Fruit fly (Drosophila melanogaster) whole organism, prepupa: ENCODE results near the gene CG15882.

Source experiments
- Blimp-1 ChIP-seq: fragments of 200-800 bp; sonication (Bioruptor generic); optimal IDR thresholded peaks from 3 replicates; lab custom pipeline; 2017; ENCODE audit warnings: missing biosample characterization, missing genetic modification characterization, mild to moderate bottlenecking, moderate library complexity, missing genetic modification reagents
- CG10631 ChIP-seq: fragments of 200-800 bp; sonication (Bioruptor generic); optimal IDR thresholded peaks from 2 replicates; lab custom pipeline; 2016; ENCODE audit warnings: missing biosample characterization, missing genetic modification characterization
- CG10669 ChIP-seq: fragments of 200-800 bp; sonication (Bioruptor generic); optimal IDR thresholded peaks from 3 replicates; lab custom pipeline; 2018; ENCODE audit warnings: missing biosample characterization, mild to moderate bottlenecking, missing genetic modification characterization, moderate library complexity
- CG11294 ChIP-seq: fragments of 200-800 bp; sonication (Bioruptor generic); IDR thresholded peaks from 2 replicates; pipeline ENCODE4 v1.3.6; 2022; ENCODE audit warnings: missing biosample characterization, missing genetic modification characterization
- CG11902 ChIP-seq: fragments of 200-800 bp; sonication (Bioruptor generic); optimal IDR thresholded peaks from 3 replicates; lab custom pipeline; 2016; ENCODE audit warnings: missing biosample characterization, missing genetic modification characterization
- CG15336 ChIP-seq: fragments of 200-800 bp; sonication (Bioruptor generic); IDR thresholded peaks from 2 replicates; pipeline ENCODE4 v1.3.6; 2022; ENCODE audit warnings: missing biosample characterization, missing genetic modification characterization
- CG16779 ChIP-seq: fragments of 200-800 bp; sonication (Bioruptor generic); optimal IDR thresholded peaks from 3 replicates; lab custom pipeline; 2017; ENCODE audit warnings: missing biosample characterization, mild to moderate bottlenecking, missing genetic modification characterization
- CG3032 ChIP-seq: fragments of 200-800 bp; optimal IDR thresholded peaks from 2 replicates; lab custom pipeline; 2019; ENCODE audit warnings: missing biosample characterization, mild to moderate bottlenecking, missing genetic modification characterization, moderate library complexity
- CG31627 ChIP-seq: fragments of 200-800 bp; sonication (Bioruptor generic); optimal IDR thresholded peaks from 3 replicates; lab custom pipeline; 2016; ENCODE audit warnings: missing biosample characterization, missing genetic modification characterization
- CG34406 ChIP-seq: fragments of 200-800 bp; sonication (Bioruptor generic); optimal IDR thresholded peaks from 3 replicates; lab custom pipeline; 2016; ENCODE audit warnings: missing biosample characterization, missing genetic modification characterization
- CG6163 ChIP-seq: fragments of 200-800 bp; sonication (Bioruptor generic); IDR thresholded peaks from 3 replicates; pipeline ENCODE4 v1.3.6; 2022; ENCODE audit warnings: missing biosample characterization, missing genetic modification characterization
- CG6808 ChIP-seq: fragments of 200-800 bp; sonication (Bioruptor generic); optimal IDR thresholded peaks from 3 replicates; lab custom pipeline; 2017; ENCODE audit warnings: missing biosample characterization, missing genetic modification characterization, mild to moderate bottlenecking, moderate library complexity, missing genetic modification reagents
- CG6854 ChIP-seq: fragments of 200-800 bp; sonication (Bioruptor generic); optimal IDR thresholded peaks from 2 replicates; lab custom pipeline; 2017; ENCODE audit warnings: missing biosample characterization, mild to moderate bottlenecking, missing genetic modification characterization
- CG7368 ChIP-seq: fragments of 200-800 bp; sonication (Bioruptor generic); optimal IDR thresholded peaks from 3 replicates; lab custom pipeline; 2016; ENCODE audit warnings: missing biosample characterization, missing genetic modification characterization
- CG8119 ChIP-seq: fragments of 200-800 bp; sonication (Bioruptor generic); IDR thresholded peaks from 3 replicates; pipeline ENCODE4 v1.3.6; 2022; ENCODE audit warnings: missing biosample characterization, missing genetic modification characterization
- CG8319 ChIP-seq: fragments of 200-800 bp; sonication (Bioruptor generic); optimal IDR thresholded peaks from 3 replicates; lab custom pipeline; 2016; ENCODE audit warnings: missing biosample characterization, missing genetic modification characterization
- CG8632 ChIP-seq: fragments of 200-800 bp; sonication (Bioruptor generic); optimal IDR thresholded peaks from 3 replicates; lab custom pipeline; 2016; ENCODE audit warnings: missing biosample characterization, missing genetic modification characterization
- Eip78C ChIP-seq: fragments of 200-800 bp; sonication (Bioruptor generic); peaks from one replicate; lab custom pipeline; 2016; ENCODE audit warnings: missing biosample characterization, missing genetic modification characterization
- Eip93F ChIP-seq: fragments of 200-800 bp; sonication (Bioruptor generic); optimal IDR thresholded peaks from 2 replicates; lab custom pipeline; 2016; ENCODE audit warnings: missing biosample characterization, mild to moderate bottlenecking, missing genetic modification characterization
- Ets96B ChIP-seq: fragments of 200-800 bp; optimal IDR thresholded peaks from 2 replicates; lab custom pipeline; 2019; ENCODE audit warnings: missing biosample characterization, mild to moderate bottlenecking, missing genetic modification characterization, moderate library complexity
- Gug ChIP-seq: fragments of 200-800 bp; sonication (Bioruptor generic); IDR thresholded peaks from 2 replicates; pipeline ENCODE4 v1.3.6; 2022; ENCODE audit warnings: missing biosample characterization, missing genetic modification characterization
- Hr39 ChIP-seq: fragments of 200-800 bp; sonication (Bioruptor generic); optimal IDR thresholded peaks from 2 replicates; lab custom pipeline; 2016; ENCODE audit warnings: missing biosample characterization, missing genetic modification characterization
- Hr4 ChIP-seq: fragments of 200-800 bp; sonication (Bioruptor generic); optimal IDR thresholded peaks from 3 replicates; lab custom pipeline; 2016; ENCODE audit warnings: missing biosample characterization, missing genetic modification characterization
- Lpt ChIP-seq: fragments of 200-800 bp; sonication (Bioruptor generic); optimal IDR thresholded peaks from 3 replicates; lab custom pipeline; 2016; ENCODE audit warnings: missing biosample characterization, missing genetic modification characterization
- Met ChIP-seq: fragments of 200-800 bp; sonication (Bioruptor generic); optimal IDR thresholded peaks from 3 replicates; lab custom pipeline; 2016; ENCODE audit warnings: missing biosample characterization, missing genetic modification characterization
- Sox102F ChIP-seq: fragments of 200-800 bp; sonication (Bioruptor generic); optimal IDR thresholded peaks from 2 replicates; lab custom pipeline; 2016; ENCODE audit warnings: missing biosample characterization, mild to moderate bottlenecking, missing genetic modification characterization
- Sox14 ChIP-seq: fragments of 200-800 bp; sonication (Bioruptor generic); optimal IDR thresholded peaks from 3 replicates; lab custom pipeline; 2016; ENCODE audit warnings: missing biosample characterization, missing genetic modification characterization
- Sox15 ChIP-seq: fragments of 200-800 bp; sonication (Bioruptor generic); optimal IDR thresholded peaks from 3 replicates; lab custom pipeline; 2016; ENCODE audit warnings: missing biosample characterization, missing genetic modification characterization
- achi ChIP-seq: fragments of 200-800 bp; sonication (Bioruptor generic); optimal IDR thresholded peaks from 3 replicates; lab custom pipeline; 2016; ENCODE audit warnings: missing biosample characterization, missing genetic modification characterization
- acj6 ChIP-seq: fragments of 200-800 bp; sonication (Bioruptor generic); optimal IDR thresholded peaks from 3 replicates; lab custom pipeline; 2016; ENCODE audit warnings: missing biosample characterization, missing genetic modification characterization
- dac ChIP-seq: fragments of 200-800 bp; sonication (Bioruptor generic); optimal IDR thresholded peaks from 2 replicates; lab custom pipeline; 2017; ENCODE audit warnings: missing biosample characterization, mild to moderate bottlenecking, missing genetic modification characterization
- dsx ChIP-seq: fragments of 200-800 bp; optimal IDR thresholded peaks from 3 replicates; lab custom pipeline; 2019; ENCODE audit warnings: missing biosample characterization, mild to moderate bottlenecking, missing genetic modification characterization, moderate library complexity; ENCODE audit not compliant: poor library complexity, severe bottlenecking
- eg ChIP-seq: fragments of 200-800 bp; sonication (Bioruptor generic); IDR thresholded peaks from 3 replicates; pipeline ENCODE4 v1.3.6; 2022; ENCODE audit warnings: missing biosample characterization, missing genetic modification characterization
- esn ChIP-seq: fragments of 200-800 bp; sonication (Bioruptor generic); optimal IDR thresholded peaks from 2 replicates; lab custom pipeline; 2016; ENCODE audit warnings: missing biosample characterization, mild to moderate bottlenecking, missing genetic modification characterization, moderate library complexity
- fd59A ChIP-seq: fragments of 200-800 bp; sonication (Bioruptor generic); optimal IDR thresholded peaks from 2 replicates; lab custom pipeline; 2017; ENCODE audit warnings: missing biosample characterization, mild to moderate bottlenecking, missing genetic modification characterization, missing genetic modification reagents
- fd85E ChIP-seq: fragments of 200-800 bp; sonication (Bioruptor generic); optimal IDR thresholded peaks from 3 replicates; lab custom pipeline; 2016; ENCODE audit warnings: missing biosample characterization, missing genetic modification characterization
- fkh ChIP-seq: fragments of 200-800 bp; sonication (Bioruptor generic); optimal IDR thresholded peaks from 3 replicates; lab custom pipeline; 2017; ENCODE audit warnings: missing biosample characterization, mild to moderate bottlenecking, missing genetic modification characterization, moderate library complexity
- lz ChIP-seq: fragments of 200-800 bp; sonication (Bioruptor generic); optimal IDR thresholded peaks from 3 replicates; lab custom pipeline; 2016; ENCODE audit warnings: missing biosample characterization, missing genetic modification characterization
- net ChIP-seq: fragments of 200-800 bp; sonication (Bioruptor generic); optimal IDR thresholded peaks from 3 replicates; lab custom pipeline; 2016; ENCODE audit warnings: missing biosample characterization, missing genetic modification characterization
- pdm3 ChIP-seq: fragments of 200-800 bp; sonication (Bioruptor generic); optimal IDR thresholded peaks from 3 replicates; lab custom pipeline; 2016; ENCODE audit warnings: missing biosample characterization, missing genetic modification characterization
- spab ChIP-seq: fragments of 200-800 bp; sonication (Bioruptor generic); optimal IDR thresholded peaks from 2 replicates; lab custom pipeline; 2017; ENCODE audit warnings: missing biosample characterization, mild to moderate bottlenecking, missing genetic modification characterization, missing genetic modification reagents
- ss ChIP-seq, 2 experiments: fragments of 200-800 bp; sonication (Bioruptor generic); optimal IDR thresholded peaks; 2 replicates in 1 of 2; 3 replicates in 1 of 2; lab custom pipeline; 2017 to 2018; ENCODE audit warnings: mild to moderate bottlenecking in 2 of 2, missing biosample characterization in 2 of 2, missing genetic modification characterization in 2 of 2, moderate library complexity in 1 of 2
- svp ChIP-seq: fragments of 200-800 bp; sonication (Bioruptor generic); peaks from one replicate; lab custom pipeline; 2016; ENCODE audit warnings: missing biosample characterization, missing genetic modification characterization
- vri ChIP-seq: fragments of 200-800 bp; sonication (Bioruptor generic); optimal IDR thresholded peaks from 3 replicates; lab custom pipeline; 2016; ENCODE audit warnings: missing biosample characterization, mild to moderate bottlenecking, missing genetic modification characterization

The CG15882 gene

DNA sequence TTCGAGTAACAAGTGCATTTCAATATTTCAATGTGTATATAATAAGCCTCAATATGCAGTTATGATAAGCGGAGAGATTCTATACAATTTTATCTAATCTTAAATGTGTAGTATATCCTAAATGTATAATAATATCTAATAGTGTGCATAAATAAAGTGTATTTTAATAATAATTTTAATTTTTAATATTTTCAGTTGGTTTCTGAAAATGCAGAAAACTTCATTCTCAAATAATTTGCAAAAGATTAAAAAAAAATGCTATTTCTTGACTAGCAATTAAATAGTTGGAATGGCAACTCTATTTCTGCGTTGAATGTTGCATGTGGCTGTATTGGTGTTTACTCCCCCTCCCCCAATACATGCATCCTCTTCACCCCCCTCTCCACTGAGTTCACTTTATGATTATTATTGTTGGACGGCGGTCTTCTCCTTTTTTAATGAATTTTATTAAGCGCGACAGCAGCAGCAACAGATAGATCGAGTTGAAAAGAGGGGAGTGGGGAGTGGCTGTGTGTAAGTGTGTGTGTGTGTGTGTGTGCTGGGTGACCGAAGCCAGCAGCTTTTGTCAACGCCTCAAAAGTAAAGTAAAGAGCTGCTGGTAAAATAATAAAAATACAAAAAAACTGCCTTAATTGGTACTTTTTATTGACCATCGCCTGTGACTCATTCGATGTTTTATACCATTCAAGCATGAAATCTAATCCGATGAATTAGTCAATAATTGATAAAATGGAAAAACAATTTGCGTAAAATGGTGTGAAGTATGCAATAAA, 36.6 kb upstream of the CG15882 start (continued):
- TF ChIP-seq pdm3 (GFP tag; lab: Kevin White, UChicago) (no peak), CG11294 (GFP tag; lab: Robert Waterston, UW) (no peak), spab (GFP tag; lab: Kevin White, UChicago) (peak; percentile 10), CG7368 (GFP tag; lab: Kevin White, UChicago) (no peak), CG6854 (GFP tag; lab: Kevin White, UChicago) (no peak), CG3032 (peak; percentile 49), fkh (GFP tag; lab: Kevin White, UChicago) (no peak), Sox14 (GFP tag; lab: Kevin White, UChicago) (no peak), dac (GFP tag; lab: Kevin White, UChicago) (no peak), CG10631 (GFP tag; lab: Kevin White, UChicago) (peak; percentile 8), CG10669 (GFP tag; lab: Kevin White, UChicago) (no peak), ss (GFP tag; optimal IDR thresholded peaks at IDR 0.05; lab: Kevin White, UChicago) (peak; percentile 58 to 65), net (GFP tag; lab: Kevin White, UChicago) (no peak), Eip93F (GFP tag; lab: Kevin White, UChicago) (no peak), CG6163 (GFP tag; lab: Robert Waterston, UW) (no peak), acj6 (GFP tag; lab: Kevin White, UChicago) (peak; percentile 20), CG8319 (GFP tag; lab: Kevin White, UChicago) (no peak), CG16779 (tag; lab: Kevin White, UChicago) (no peak), Eip78C (peak; percentile 85), esn (GFP tag; lab: Kevin White, UChicago) (peak; percentile 21), CG8119 (GFP tag; lab: Robert Waterston, UW) (peak; percentile 36; the same call in 1 of the 3 replicates), Met (GFP tag; lab: Kevin White, UChicago) (no peak), CG34406 (peak; percentile 8), Ets96B (tag; lab: Kevin White, UChicago) (peak; percentile 61), Hr4 (GFP tag; lab: Kevin White, UChicago) (no peak), Gug (no peak), dsx (peak; percentile 63)

DNA sequence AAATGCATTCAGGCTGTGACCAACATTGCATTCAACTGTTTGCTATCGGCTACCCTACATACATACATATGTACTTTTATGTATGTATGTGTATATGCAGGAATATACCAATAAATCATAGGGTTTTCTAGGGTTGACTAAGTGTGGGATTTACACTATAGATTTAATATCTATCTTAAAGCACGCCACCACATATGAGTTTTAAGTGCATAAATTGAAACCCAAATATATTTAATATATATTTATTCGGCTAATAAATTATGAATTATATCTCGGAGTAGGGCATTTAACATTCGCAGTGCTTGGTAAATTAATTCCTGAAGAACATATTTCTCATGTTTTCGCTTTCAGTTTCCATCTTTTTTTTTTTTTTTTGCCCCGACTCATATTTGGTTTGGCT, 35.8 kb upstream of the CG15882 start:
- TF ChIP-seq svp (GFP tag; lab: Kevin White, UChicago) (peak; percentile 51), Hr39 (GFP tag; lab: Kevin White, UChicago) (peak; percentile 56), CG15336 (GFP tag; lab: Robert Waterston, UW) (peak; percentile 59), CG11902 (GFP tag; lab: Kevin White, UChicago) (peak; percentile 44), eg (GFP tag; lab: Robert Waterston, UW) (0 out of 3 replicates have a peak, but pooled peaks have one; percentile 39), CG31627 (GFP tag; lab: Kevin White, UChicago) (peak; percentile 56), fd85E (GFP tag; lab: Kevin White, UChicago) (no peak), CG8119 (GFP tag; lab: Robert Waterston, UW) (peak; percentile 69), dac (GFP tag; lab: Kevin White, UChicago) (no peak), CG6808 (peak; percentile 41), CG3032 (peak; percentile 66), CG34406 (peak; percentile 73), CG6163 (GFP tag; lab: Robert Waterston, UW) (peak; percentile 51; the same call in 1 of the 3 replicates), Lpt (GFP tag; lab: Kevin White, UChicago) (peak; percentile 50), Sox102F (GFP tag; lab: Kevin White, UChicago) (peak; percentile 63), fkh (GFP tag; lab: Kevin White, UChicago) (no peak), Sox15 (GFP tag; lab: Kevin White, UChicago) (peak; percentile 50), CG16779 (tag; lab: Kevin White, UChicago) (peak; percentile 35), acj6 (GFP tag; lab: Kevin White, UChicago) (peak; percentile 75), achi (GFP tag; lab: Kevin White, UChicago) (peak; percentile 69), Eip78C (peak; percentile 77), CG10669 (GFP tag; lab: Kevin White, UChicago) (peak; percentile 62), CG10631 (GFP tag; lab: Kevin White, UChicago) (peak; percentile 76), ss (GFP tag; optimal IDR thresholded peaks at IDR 0.05; lab: Kevin White, UChicago) (peak; percentile 26 to 65), CG6854 (GFP tag; lab: Kevin White, UChicago) (no peak), pdm3 (GFP tag; lab: Kevin White, UChicago) (peak; percentile 72), spab (GFP tag; lab: Kevin White, UChicago) (peak; percentile 55), net (GFP tag; lab: Kevin White, UChicago) (peak; percentile 29), esn (GFP tag; lab: Kevin White, UChicago) (peak; percentile 76), vri (GFP tag; lab: Kevin White, UChicago) (peak; percentile 54), Met (GFP tag; lab: Kevin White, UChicago) (peak; percentile 72), Blimp-1 (GFP tag; lab: Kevin White, UChicago) (peak; percentile 76), CG8632 (GFP tag; lab: Kevin White, UChicago) (peak; percentile 78), fd59A (GFP tag; lab: Kevin White, UChicago) (peak; percentile 62), Eip93F (GFP tag; lab: Kevin White, UChicago) (no peak), CG11294 (GFP tag; lab: Robert Waterston, UW) (no peak), lz (GFP tag; lab: Kevin White, UChicago) (peak; percentile 62)
